Worm (Caenorhabditis elegans): ENCODE measurements around the gene F53B3.5.

ce11 chrX:2837477-2837876, 41.9 kb downstream of the F53B3.5 start:
- TF ChIP-seq skn-1 (tag; optimal IDR thresholded peaks at IDR 0.05), result no peak
- TF ChIP-seq lin-39 (tag; optimal IDR thresholded peaks at IDR 0.05), result no peak
- no peak for TF ChIP-seq zag-1 (tag; optimal IDR thresholded peaks at IDR 0.05)
- TF ChIP-seq ztf-11 (tag; optimal IDR thresholded peaks at IDR 0.05), result no peak
- TF ChIP-seq mdl-1 (tag; optimal IDR thresholded peaks at IDR 0.05), result no peak
- TF ChIP-seq elt-1 (tag; optimal IDR thresholded peaks at IDR 0.05), result no peak
- TF ChIP-seq nhr-76 (tag; optimal IDR thresholded peaks at IDR 0.05), result no peak
